Fruit fly (Drosophila melanogaster): ENCODE results near the gene CG31391.

CG31391 gene

DNA sequence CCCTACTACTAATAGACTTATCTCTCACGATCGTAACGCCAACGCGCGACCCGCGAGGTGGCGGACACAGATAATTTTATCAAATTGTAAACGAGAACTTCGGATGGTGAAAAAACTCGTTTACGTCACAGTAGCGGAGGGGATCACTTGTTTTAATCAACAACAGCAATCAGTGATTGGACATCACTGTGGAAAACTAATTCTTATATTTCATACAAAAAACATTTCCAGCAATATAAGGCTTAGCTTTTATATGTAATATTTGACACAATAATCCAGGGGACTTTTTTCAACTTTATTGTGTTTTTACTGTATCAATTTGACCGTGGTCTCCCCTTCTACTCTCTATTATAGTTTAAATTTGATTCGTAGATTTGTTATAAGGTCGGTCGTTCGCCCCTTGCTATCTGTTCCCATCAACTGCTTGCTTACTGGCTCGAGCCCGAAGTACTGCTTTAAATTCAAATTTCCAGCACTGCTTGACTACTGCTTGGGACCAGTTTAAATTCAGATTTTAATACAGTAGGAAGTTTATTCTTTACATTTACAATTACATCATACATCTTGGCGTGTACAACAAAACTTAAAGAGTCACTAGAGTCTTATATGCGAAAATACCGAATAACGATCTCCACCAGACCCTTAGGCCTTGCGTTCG lies 27.5 kb downstream of the CG31391 start, which contains the start of gene CG6465 (continued):
- TF ChIP-seq Hr78 (GFP tag; optimal IDR thresholded peaks at IDR 0.05) (peak in 1 of 2 experiments; percentile 51), CG34224 (GFP tag; IDR thresholded peaks at IDR 0.05; ENCODE audit: partially characterized antibody) (no peak), CG34422 (GFP tag; IDR thresholded peaks at IDR 0.05) (no peak), Ssrp (tag; optimal IDR thresholded peaks at IDR 0.05) (no peak), HmgD (GFP tag; optimal IDR thresholded peaks at IDR 0.05) (peak; percentile 78), inv (GFP tag; IDR thresholded peaks at IDR 0.05; ENCODE audit: partially characterized antibody) (peak; percentile 7; the same call in 1 of the 2 replicates), CG11695 (GFP tag; IDR thresholded peaks at IDR 0.05) (no peak), CG4424 (GFP tag; optimal IDR thresholded peaks at IDR 0.05) (no peak), CG8290 (GFP tag; optimal IDR thresholded peaks at IDR 0.05) (peak; percentile 39), CG8290 (tag; optimal IDR thresholded peaks at IDR 0.05) (peak; percentile 56 to 76), sima (GFP tag; optimal IDR thresholded peaks at IDR 0.05) (no peak), repo (GFP tag; optimal IDR thresholded peaks at IDR 0.05) (no peak), grau (tag; optimal IDR thresholded peaks at IDR 0.05) (peak; percentile 81), CG8765 (GFP tag; IDR thresholded peaks at IDR 0.05) (no peak), Taf1 (GFP tag; IDR thresholded peaks at IDR 0.05) (no peak), Eip74EF (GFP tag; optimal IDR thresholded peaks at IDR 0.05) (peak; percentile 24 to 87), chm (GFP tag; IDR thresholded peaks at IDR 0.05) (no peak; the same call in 1 of the 2 replicates), ab (GFP tag; optimal IDR thresholded peaks at IDR 0.05) (no peak), CG10274 (GFP tag; optimal IDR thresholded peaks at IDR 0.05) (peak; percentile 32), salm (tag; optimal IDR thresholded peaks at IDR 0.05) (no peak), Elba2 (GFP tag; optimal IDR thresholded peaks at IDR 0.05) (no peak), Sox100B (GFP tag; optimal IDR thresholded peaks at IDR 0.05) (no peak), stc (GFP tag; IDR thresholded peaks at IDR 0.05) (no peak), usp (GFP tag; optimal IDR thresholded peaks at IDR 0.05) (no peak), CG13287 (GFP tag; IDR thresholded peaks at IDR 0.05; ENCODE audit: partially characterized antibody) (peak; percentile 48; the same call in 1 of the 2 replicates), org-1 (GFP tag; optimal IDR thresholded peaks at IDR 0.05) (no peak), stwl (tag; optimal IDR thresholded peaks at IDR 0.05) (peak; percentile 85), hth (optimal IDR thresholded peaks at IDR 0.05) (no peak), Mes4 (GFP tag; optimal IDR thresholded peaks at IDR 0.05) (no peak), CG9727 (GFP tag; optimal IDR thresholded peaks at IDR 0.05) (peak; percentile 31), unc-4 (GFP tag; IDR thresholded peaks at IDR 0.05; ENCODE audit: partially characterized antibody) (0 out of 2 replicates have a peak, but pooled peaks have one; percentile 20), cwo (GFP tag; optimal IDR thresholded peaks at IDR 0.05) (no peak), CG6683 (GFP tag; optimal IDR thresholded peaks at IDR 0.05) (no peak), ash1 (GFP tag; optimal IDR thresholded peaks at IDR 0.05) (no peak), abd-A (tag; optimal IDR thresholded peaks at IDR 0.05) (peak; percentile 64), az2 (GFP tag; optimal IDR thresholded peaks at IDR 0.05) (no peak), CG11504 (tag; optimal IDR thresholded peaks at IDR 0.05) (peak; percentile 69), CG16863 (GFP tag; optimal IDR thresholded peaks at IDR 0.05) (no peak), so (GFP tag; IDR thresholded peaks at IDR 0.05) (no peak), tx (GFP tag; optimal IDR thresholded peaks at IDR 0.05) (no peak), CG7372 (GFP tag; IDR thresholded peaks at IDR 0.05) (0 out of 2 replicates have a peak, but pooled peaks have one; percentile 6), sim (GFP tag; IDR thresholded peaks at IDR 0.05) (no peak), CG1832 (GFP tag; optimal IDR thresholded peaks at IDR 0.05) (no peak), Bdp1 (GFP tag; optimal IDR thresholded peaks at IDR 0.05) (no peak), CG8944 (GFP tag; optimal IDR thresholded peaks at IDR 0.05) (no peak), onecut (GFP tag; IDR thresholded peaks at IDR 0.05) (no peak), CoRest (tag; optimal IDR thresholded peaks at IDR 0.05) (peak; percentile 18), fd96Cb (tag; optimal IDR thresholded peaks at IDR 0.05) (no peak), seq (GFP tag; IDR thresholded peaks at IDR 0.05) (no peak), NC2β (GFP tag; optimal IDR thresholded peaks at IDR 0.05) (no peak)

Measured in whole organism, embryonic.